Fruit fly (Drosophila melanogaster): ENCODE results near the gene RhoL.
A peak's percentile ranks its signal among the peaks of the same experiment; 100 is the strongest.

The RhoL gene

DNA sequence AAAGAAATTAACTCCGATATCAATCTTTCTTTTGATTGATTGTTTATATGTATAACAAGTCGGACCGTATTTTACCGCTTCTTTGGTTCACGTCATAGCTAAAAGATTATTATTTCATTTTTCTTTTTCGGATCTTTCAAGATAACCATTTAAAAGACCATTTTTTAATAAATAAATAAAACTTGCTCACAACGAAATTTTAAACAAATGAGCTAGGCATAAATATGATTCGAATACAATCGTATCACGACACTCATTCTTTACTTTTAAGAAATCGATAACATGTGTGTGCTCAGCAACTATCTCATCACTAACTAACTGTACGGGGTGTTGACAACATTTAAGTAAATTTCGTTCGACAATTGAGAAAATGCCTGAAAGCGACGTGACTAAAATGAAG lies 2.0 kb upstream of the RhoL start, which contains the start of gene CG8149 (continued):
- TF ChIP-seq HLH4C (GFP tag; IDR thresholded peaks at IDR 0.05; ENCODE audit: partially characterized antibody) (peak; percentile 88), CG3163 (GFP tag; optimal IDR thresholded peaks at IDR 0.05) (no peak), Eip74EF (GFP tag; optimal IDR thresholded peaks at IDR 0.05) (no peak), pros (GFP tag; optimal IDR thresholded peaks at IDR 0.05) (no peak), CG33557 (GFP tag; optimal IDR thresholded peaks at IDR 0.05) (no peak), Ets97D (GFP tag; optimal IDR thresholded peaks at IDR 0.05) (peak; percentile 66), CG9797 (GFP tag; optimal IDR thresholded peaks at IDR 0.05) (peak; percentile 75), bcd (GFP tag; optimal IDR thresholded peaks at IDR 0.05) (no peak), CG2678 (tag; optimal IDR thresholded peaks at IDR 0.05) (no peak), B-H2 (GFP tag; optimal IDR thresholded peaks at IDR 0.05) (peak; percentile 51), CG9727 (GFP tag; optimal IDR thresholded peaks at IDR 0.05) (no peak), tio (GFP tag; optimal IDR thresholded peaks at IDR 0.05) (no peak), CG30020 (tag; optimal IDR thresholded peaks at IDR 0.05) (peak; percentile 72), sens (GFP tag) (peak; percentile 86), bowl (GFP tag; IDR thresholded peaks at IDR 0.05) (no peak), CG1233 (GFP tag; optimal IDR thresholded peaks at IDR 0.05) (peak; percentile 18), E2f1 (GFP tag; IDR thresholded peaks at IDR 0.05) (no peak), bbx (GFP tag; IDR thresholded peaks at IDR 0.05; ENCODE audit: partially characterized antibody) (peak; percentile 93), Dip2 (GFP tag; IDR thresholded peaks at IDR 0.05) (no peak), aop (GFP tag; IDR thresholded peaks at IDR 0.05) (no peak), CG18764 (GFP tag; optimal IDR thresholded peaks at IDR 0.05) (no peak), eyg (GFP tag; optimal IDR thresholded peaks at IDR 0.05) (no peak), chn (GFP tag; optimal IDR thresholded peaks at IDR 0.05) (no peak), CG15269 (tag; optimal IDR thresholded peaks at IDR 0.05) (no peak), CG9437 (GFP tag; optimal IDR thresholded peaks at IDR 0.05) (no peak), HLH3B (GFP tag; IDR thresholded peaks at IDR 0.05) (no peak), Atf6 (GFP tag; IDR thresholded peaks at IDR 0.05) (no peak), CHES-1-like (GFP tag; optimal IDR thresholded peaks at IDR 0.05) (peak; percentile 1), lilli (GFP tag; optimal IDR thresholded peaks at IDR 0.05) (peak; percentile 5), al (GFP tag; IDR thresholded peaks at IDR 0.05) (no peak), sug (tag; optimal IDR thresholded peaks at IDR 0.05) (peak; percentile 41), zfh2 (GFP tag; optimal IDR thresholded peaks at IDR 0.05) (no peak), fru (optimal IDR thresholded peaks at IDR 0.05) (no peak), sna (GFP tag; IDR thresholded peaks at IDR 0.05; ENCODE audit: partially characterized antibody) (peak; percentile 96), unpg (GFP tag; optimal IDR thresholded peaks at IDR 0.05) (peak; percentile 6), CG4820 (GFP tag; optimal IDR thresholded peaks at IDR 0.05) (no peak), D19A (tag; optimal IDR thresholded peaks at IDR 0.05) (peak; percentile 13), BEAF-32 (GFP tag; optimal IDR thresholded peaks at IDR 0.05) (peak; percentile 88), Neu2 (GFP tag; optimal IDR thresholded peaks at IDR 0.05; ENCODE audit: borderline replicate concordance) (no peak), H15 (GFP tag; IDR thresholded peaks at IDR 0.05) (no peak), Poxn (GFP tag; IDR thresholded peaks at IDR 0.05) (no peak), TFAM (GFP tag; optimal IDR thresholded peaks at IDR 0.05) (no peak), row (GFP tag; IDR thresholded peaks at IDR 0.05) (peak; percentile 60), CG4424 (GFP tag; optimal IDR thresholded peaks at IDR 0.05) (no peak), Lim3 (GFP tag; IDR thresholded peaks at IDR 0.05) (no peak), jumu (GFP tag; optimal IDR thresholded peaks at IDR 0.05) (peak; percentile 5), CG31388 (GFP tag; optimal IDR thresholded peaks at IDR 0.05) (no peak), CG8290 (GFP tag; optimal IDR thresholded peaks at IDR 0.05) (no peak), CG8290 (tag; optimal IDR thresholded peaks at IDR 0.05) (no peak), CG16863 (GFP tag; optimal IDR thresholded peaks at IDR 0.05) (no peak), CTCF (GFP tag; optimal IDR thresholded peaks at IDR 0.05) (peak; percentile 16), CG4617 (GFP tag; optimal IDR thresholded peaks at IDR 0.05; ENCODE audit: borderline replicate concordance) (peak; percentile 43), CG6683 (GFP tag; optimal IDR thresholded peaks at IDR 0.05) (no peak), usp (GFP tag; optimal IDR thresholded peaks at IDR 0.05) (no peak)
